Worm (Caenorhabditis elegans) whole organism, L4/young adult: ENCODE measurements around the gene fbxa-5.
"Not testable (repeated sequence)": the region's sequence is repeated elsewhere in the genome, so short reads cannot be mapped to it uniquely, and the experiment has no call there.

Experiments
- dao-5 ChIP-seq: sonication (generic microtip); optimal IDR thresholded peaks from 2 replicates; lab custom pipeline; 2016; ENCODE audit warnings: missing genotype, missing genetic modification characterization, moderate library complexity, missing compliant biosample characterization
- him-1 ChIP-seq: sonication (generic microtip); optimal IDR thresholded peaks from 2 replicates; lab custom pipeline; 2016; ENCODE audit warnings: missing genotype, missing genetic modification reagents, missing genetic modification characterization, missing compliant biosample characterization

ce11 chrIII:1375491-1375890 is 35.4 kb upstream of the fbxa-5 start, which contains the start of gene Y82E9BR.10:
- TF ChIP-seq dao-5, him-1 (tag; lab: Kevin White, UChicago): not testable (repeated sequence)
